Fruit fly (Drosophila melanogaster): ENCODE results near the gene CG3108.

Gene CG3108

DNA sequence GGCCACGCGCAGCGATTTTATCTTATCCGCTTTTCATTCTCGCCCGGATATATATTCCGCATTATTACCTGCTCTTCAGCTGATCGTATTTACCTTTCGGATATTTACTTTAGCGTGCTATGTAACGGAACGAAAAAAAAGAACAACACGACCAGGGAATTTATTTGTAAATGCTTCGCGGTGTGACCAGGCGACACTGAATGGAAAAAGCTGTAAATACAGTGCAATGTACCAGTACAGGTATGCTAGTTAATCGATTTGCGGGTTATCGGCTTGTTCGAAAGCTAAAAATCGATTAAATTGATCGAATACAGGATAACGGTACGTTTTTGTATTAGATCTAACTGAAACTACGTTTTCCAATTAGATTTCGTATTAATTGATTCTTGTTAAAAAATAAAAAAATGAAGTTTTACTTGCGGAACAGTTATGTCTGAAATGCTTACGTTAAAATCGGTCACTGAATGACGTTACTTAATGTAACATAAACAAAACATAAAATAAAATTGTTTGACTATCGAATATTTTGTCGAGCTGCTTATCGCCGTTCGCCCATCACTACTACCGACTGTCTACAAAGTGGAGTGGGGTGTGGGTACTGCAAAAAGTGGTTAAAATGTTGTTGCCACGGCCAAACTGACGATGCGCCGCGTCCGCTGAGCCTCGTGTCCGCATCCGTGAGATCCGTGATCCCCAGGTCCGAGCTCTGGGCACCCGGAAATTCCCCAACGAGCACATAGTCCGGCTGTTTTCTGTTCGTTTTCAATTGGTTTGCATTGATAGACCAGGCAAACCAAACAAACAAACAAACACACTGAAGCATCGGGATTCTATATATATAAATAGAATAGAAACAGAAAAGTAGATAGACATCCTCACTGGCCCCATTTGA lies 17.2 kb downstream of the CG3108 start, which contains the start of the genes MAPk-Ak2 and CG42699 (continued):
- TF ChIP-seq CG13624 (GFP tag; optimal IDR thresholded peaks at IDR 0.05) (peak; percentile 78), sug (tag; optimal IDR thresholded peaks at IDR 0.05) (peak; percentile 76), vnd (GFP tag; IDR thresholded peaks at IDR 0.05; ENCODE audit: partially characterized antibody) (peak; percentile 60), YL-1 (GFP tag; optimal IDR thresholded peaks at IDR 0.05) (peak; percentile 92), slp2 (GFP tag; optimal IDR thresholded peaks at IDR 0.05) (peak; percentile 56), sima (GFP tag; optimal IDR thresholded peaks at IDR 0.05) (peak; percentile 46), Xrp1 (GFP tag; IDR thresholded peaks at IDR 0.05) (peak; percentile 76), sqz (GFP tag; optimal IDR thresholded peaks at IDR 0.05) (peak; percentile 95), Tbp (GFP tag; optimal IDR thresholded peaks at IDR 0.05) (no peak), croc (GFP tag; conservative IDR thresholded peaks at IDR 0.05) (no peak), CG16813 (GFP tag; IDR thresholded peaks at IDR 0.05; ENCODE audit: partially characterized antibody) (peak; percentile 70), Dref (GFP tag; IDR thresholded peaks at IDR 0.05) (peak; percentile 86), E2f2 (GFP tag; IDR thresholded peaks at IDR 0.05) (peak; percentile 50), CG13287 (GFP tag; IDR thresholded peaks at IDR 0.05; ENCODE audit: partially characterized antibody) (peak; percentile 60), Mes4 (GFP tag; optimal IDR thresholded peaks at IDR 0.05) (peak; percentile 76), salm (tag; optimal IDR thresholded peaks at IDR 0.05) (peak; percentile 62), Rfx (GFP tag; IDR thresholded peaks at IDR 0.05) (peak; percentile 72; the same call in 1 of the 2 replicates), cas (GFP tag; IDR thresholded peaks at IDR 0.05) (no peak), fd64A (GFP tag; optimal IDR thresholded peaks at IDR 0.05) (peak; percentile 83), peb (GFP tag; IDR thresholded peaks at IDR 0.05) (no peak), CG5245 (GFP tag; optimal IDR thresholded peaks at IDR 0.05) (peak; percentile 67), CG12391 (tag; optimal IDR thresholded peaks at IDR 0.05) (peak; percentile 43), Dll (GFP tag; IDR thresholded peaks at IDR 0.05; ENCODE audit: partially characterized antibody) (peak; percentile 62; the same call in 2 of the 4 replicates), sob (GFP tag; IDR thresholded peaks at IDR 0.05) (peak; percentile 79), ase (GFP tag; IDR thresholded peaks at IDR 0.05) (no peak), CG17385 (GFP tag; optimal IDR thresholded peaks at IDR 0.05) (peak; percentile 81), E2f1 (GFP tag; IDR thresholded peaks at IDR 0.05) (peak; percentile 48; the same call in 1 of the 2 replicates), CG11696 (GFP tag; IDR thresholded peaks at IDR 0.05) (peak; percentile 62), jigr1 (GFP tag; IDR thresholded peaks at IDR 0.05) (no peak), insv (GFP tag; optimal IDR thresholded peaks at IDR 0.05) (peak in 1 of 2 experiments; percentile 94), otp (GFP tag; IDR thresholded peaks at IDR 0.05) (peak; percentile 76; the same call in 1 of the 3 replicates), CG2199 (GFP tag; IDR thresholded peaks at IDR 0.05) (no peak), tin (GFP tag; optimal IDR thresholded peaks at IDR 0.05) (peak; percentile 40), CG2116 (GFP tag; optimal IDR thresholded peaks at IDR 0.05) (peak; percentile 96), CG4820 (GFP tag; optimal IDR thresholded peaks at IDR 0.05) (peak; percentile 43), trh (GFP tag; optimal IDR thresholded peaks at IDR 0.05) (peak; percentile 57), Ptx1 (GFP tag; IDR thresholded peaks at IDR 0.05) (peak; percentile 27; the same call in 1 of the 2 replicates), ac (GFP tag; optimal IDR thresholded peaks at IDR 0.05) (peak; percentile 71), CG9817 (tag; optimal IDR thresholded peaks at IDR 0.05) (peak; percentile 47), MTF-1 (GFP tag; optimal IDR thresholded peaks at IDR 0.05; ENCODE audit: borderline replicate concordance) (peak; percentile 93), phol (tag; optimal IDR thresholded peaks at IDR 0.05) (peak; percentile 20), HHEX (GFP tag; optimal IDR thresholded peaks at IDR 0.05) (peak; percentile 87), Usf (GFP tag; optimal IDR thresholded peaks at IDR 0.05) (no peak), CoRest (tag; optimal IDR thresholded peaks at IDR 0.05) (peak; percentile 66), hth (optimal IDR thresholded peaks at IDR 0.05) (no peak), lab (GFP tag; optimal IDR thresholded peaks at IDR 0.05) (peak; percentile 92), CG4282 (GFP tag; optimal IDR thresholded peaks at IDR 0.05) (peak; percentile 65), CG18764 (GFP tag; optimal IDR thresholded peaks at IDR 0.05) (peak; percentile 80), Stat92E (GFP tag; optimal IDR thresholded peaks at IDR 0.05) (peak in 1 of 3 experiments; percentile 82)

All from whole organism, embryonic.